Fruit fly (Drosophila melanogaster) whole organism, embryonic: ENCODE measurements around the gene CG13996.

Experiments used
- Blimp-1 ChIP-seq: fragments of 200-800 bp; sonication (Bioruptor generic); optimal IDR thresholded peaks from 3 replicates; lab custom pipeline; 2018; ENCODE audit warnings: missing biosample characterization, missing genetic modification characterization, mild to moderate bottlenecking, moderate library complexity, missing genetic modification reagents
- CG10431 ChIP-seq: fragments of 200-800 bp; sonication (Bioruptor generic); optimal IDR thresholded peaks from 3 replicates; lab custom pipeline; 2018; ENCODE audit warnings: missing biosample characterization, mild to moderate bottlenecking, missing genetic modification characterization
- CG11696 ChIP-seq: fragments of 200-800 bp; sonication (Bioruptor generic); IDR thresholded peaks from 2 replicates; pipeline ENCODE4 v1.3.6; 2022; ENCODE audit warnings: missing biosample characterization, missing genetic modification characterization
- CG13287 ChIP-seq: fragments of 200-800 bp; sonication (Bioruptor generic); IDR thresholded peaks from 2 replicates; pipeline ENCODE4 v1.3.6; 2022; ENCODE audit warnings: missing biosample characterization, missing genetic modification characterization; ENCODE audit not compliant: partially characterized antibody
- CG14014 ChIP-seq: fragments of 200-800 bp; sonication (Bioruptor generic); IDR thresholded peaks from 2 replicates; pipeline ENCODE4 v1.3.6; 2022; ENCODE audit warnings: missing biosample characterization, missing genetic modification characterization
- CG1603 ChIP-seq: fragments of 200-800 bp; sonication (Bioruptor generic); optimal IDR thresholded peaks from 2 replicates; lab custom pipeline; 2019; ENCODE audit warnings: missing biosample characterization, mild to moderate bottlenecking, missing genetic modification characterization, moderate library complexity
- CG17361 ChIP-seq: fragments of 200-800 bp; sonication (Bioruptor generic); IDR thresholded peaks from 3 replicates; pipeline ENCODE4 v1.3.6; 2022; ENCODE audit warnings: missing biosample characterization, missing genetic modification characterization
- CG2129 ChIP-seq: fragments of 200-800 bp; sonication (Bioruptor generic); IDR thresholded peaks from 2 replicates; pipeline ENCODE4 v1.3.6; 2022; ENCODE audit warnings: missing biosample characterization, missing genetic modification characterization; ENCODE audit not compliant: partially characterized antibody
- CG4328 ChIP-seq: fragments of 200-800 bp; sonication (Bioruptor generic); optimal IDR thresholded peaks from 3 replicates; lab custom pipeline; 2017; ENCODE audit warnings: missing biosample characterization, missing genetic modification reagents, missing genetic modification characterization
- CG6765 ChIP-seq: fragments of 200-800 bp; sonication (Bioruptor generic); optimal IDR thresholded peaks from 3 replicates; lab custom pipeline; 2017; ENCODE audit warnings: missing biosample characterization, mild to moderate bottlenecking, missing genetic modification characterization
- CG7745 ChIP-seq: fragments of 200-800 bp; sonication (Bioruptor generic); optimal IDR thresholded peaks from 2 replicates; lab custom pipeline; 2018; ENCODE audit warnings: missing biosample characterization, mild to moderate bottlenecking, missing genetic modification characterization, moderate library complexity
- CG8290 ChIP-seq, 3 experiments: fragments of 200-800 bp; sonication (Bioruptor generic); optimal IDR thresholded peaks; 2 replicates each; lab custom pipeline; 2016 to 2019; ENCODE audit warnings: missing biosample characterization in 3 of 3, missing genetic modification characterization in 3 of 3, mild to moderate bottlenecking in 2 of 3, moderate library complexity in 1 of 3
- CG8359 ChIP-seq: fragments of 200-800 bp; sonication (Bioruptor generic); optimal IDR thresholded peaks from 2 replicates; lab custom pipeline; 2017; ENCODE audit warnings: missing biosample characterization, mild to moderate bottlenecking, missing genetic modification characterization, borderline replicate concordance
- CG8944 ChIP-seq: fragments of 200-800 bp; sonication (Bioruptor generic); optimal IDR thresholded peaks from 3 replicates; lab custom pipeline; 2016; ENCODE audit warnings: missing biosample characterization, missing genetic modification characterization
- CHES-1-like ChIP-seq: fragments of 200-800 bp; sonication (Bioruptor generic); optimal IDR thresholded peaks from 2 replicates; lab custom pipeline; 2016; ENCODE audit warnings: missing biosample characterization, missing genetic modification characterization
- CkIIα-i1 ChIP-seq: fragments of 200-800 bp; sonication (Bioruptor generic); IDR thresholded peaks from 2 replicates; pipeline ENCODE4 v1.3.6; 2022; ENCODE audit warnings: missing biosample characterization, missing genetic modification characterization
- D19A ChIP-seq: fragments of 200-800 bp; optimal IDR thresholded peaks from 3 replicates; lab custom pipeline; 2019; ENCODE audit warnings: missing biosample characterization, mild to moderate bottlenecking, missing genetic modification characterization, moderate library complexity
- Gsc ChIP-seq: fragments of 200-800 bp; sonication (Bioruptor generic); IDR thresholded peaks from 2 replicates; pipeline ENCODE4 v1.3.6; 2022; ENCODE audit warnings: missing biosample characterization, missing genetic modification characterization
- HmgZ ChIP-seq: fragments of 200-800 bp; sonication (Bioruptor generic); optimal IDR thresholded peaks from 2 replicates; lab custom pipeline; 2018; ENCODE audit warnings: missing biosample characterization, mild to moderate bottlenecking, missing genetic modification characterization
- Lhr ChIP-seq: fragments of 200-800 bp; sonication (Bioruptor generic); optimal IDR thresholded peaks from 3 replicates; lab custom pipeline; 2017; ENCODE audit warnings: mild to moderate bottlenecking, missing biosample characterization, missing genetic modification reagents, missing genetic modification characterization
- Lim3 ChIP-seq: fragments of 200-800 bp; sonication (Bioruptor generic); IDR thresholded peaks from 2 replicates; pipeline ENCODE4 v1.3.6; 2022; ENCODE audit warnings: missing biosample characterization, missing genetic modification characterization
- Meics ChIP-seq: fragments of 200-800 bp; sonication (Bioruptor generic); optimal IDR thresholded peaks from 2 replicates; lab custom pipeline; 2017; ENCODE audit warnings: missing biosample characterization, mild to moderate bottlenecking, missing genetic modification characterization
- Nf-YA ChIP-seq: fragments of 200-800 bp; sonication (Bioruptor generic); IDR thresholded peaks from 2 replicates; pipeline ENCODE4 v1.3.6; 2022; ENCODE audit warnings: missing biosample characterization, missing genetic modification characterization
- Trl ChIP-seq, 3 experiments: fragments of >200 bp in 2 of 3; fragments of 200-800 bp in 1 of 3; sonication (Bioruptor generic) in 1 of 3; optimal IDR thresholded peaks; 2 replicates in 1 of 3; 3 replicates in 2 of 3; lab custom pipeline; 2016 to 2017; ENCODE audit warnings: missing biosample characterization in 1 of 3, missing genetic modification characterization in 1 of 3
- abd-A ChIP-seq: fragments of 200-800 bp; sonication (Bioruptor generic); optimal IDR thresholded peaks from 3 replicates; lab custom pipeline; 2019; ENCODE audit warnings: missing biosample characterization, mild to moderate bottlenecking, missing genetic modification characterization, moderate library complexity
- bowl ChIP-seq: fragments of 200-800 bp; sonication (Bioruptor generic); IDR thresholded peaks from 2 replicates; pipeline ENCODE4 v1.3.6; 2022; ENCODE audit warnings: missing biosample characterization, missing genetic modification characterization
- bsh ChIP-seq, 2 experiments: fragments of 200-800 bp; sonication (Bioruptor generic); optimal IDR thresholded peaks; 2 replicates each; lab custom pipeline; 2017 to 2018; ENCODE audit warnings: mild to moderate bottlenecking in 2 of 2, missing biosample characterization in 2 of 2, missing genetic modification characterization in 2 of 2, moderate library complexity in 1 of 2
- dmrt99B ChIP-seq: fragments of 200-800 bp; sonication (Bioruptor generic); optimal IDR thresholded peaks from 2 replicates; lab custom pipeline; 2018; ENCODE audit warnings: missing biosample characterization, mild to moderate bottlenecking, missing genetic modification characterization, moderate library complexity
- ems ChIP-seq: fragments of 200-800 bp; sonication (Bioruptor generic); optimal IDR thresholded peaks from 3 replicates; lab custom pipeline; 2016; ENCODE audit warnings: missing biosample characterization, missing genetic modification characterization
- fd102C ChIP-seq: fragments of 200-800 bp; sonication (Bioruptor generic); optimal IDR thresholded peaks from 2 replicates; lab custom pipeline; 2018; ENCODE audit warnings: missing biosample characterization, mild to moderate bottlenecking, missing genetic modification characterization, moderate library complexity
- hth ChIP-seq: fragments of >200 bp; optimal IDR thresholded peaks from 2 replicates; lab custom pipeline; 2017; ENCODE audit warnings: inconsistent platforms
- insv ChIP-seq, 2 experiments: fragments of 200-800 bp; sonication (Bioruptor generic); optimal IDR thresholded peaks; 3 replicates each; lab custom pipeline; 2016 to 2018; ENCODE audit warnings: missing biosample characterization in 2 of 2, missing genetic modification characterization in 2 of 2
- jumu ChIP-seq: fragments of 200-800 bp; sonication (Bioruptor generic); optimal IDR thresholded peaks from 3 replicates; lab custom pipeline; 2016; ENCODE audit warnings: missing biosample characterization, missing genetic modification characterization
- ken ChIP-seq: fragments of 200-800 bp; sonication (Bioruptor generic); IDR thresholded peaks from 3 replicates; pipeline ENCODE4 v1.3.6; 2022; ENCODE audit warnings: missing biosample characterization, missing genetic modification characterization
- nerfin-2 ChIP-seq: fragments of 200-800 bp; sonication (Bioruptor generic); IDR thresholded peaks from 2 replicates; pipeline ENCODE4 v1.3.6; 2022; ENCODE audit warnings: missing biosample characterization, missing genetic modification characterization; ENCODE audit not compliant: partially characterized antibody
- pfk ChIP-seq: fragments of 200-800 bp; sonication (Bioruptor generic); optimal IDR thresholded peaks from 2 replicates; lab custom pipeline; 2018; ENCODE audit warnings: missing biosample characterization, mild to moderate bottlenecking, missing genetic modification characterization, moderate library complexity
- shn ChIP-seq: fragments of 200-800 bp; sonication (Bioruptor generic); optimal IDR thresholded peaks from 3 replicates; lab custom pipeline; 2016; ENCODE audit warnings: missing biosample characterization, missing genetic modification characterization
- trem ChIP-seq: fragments of 200-800 bp; optimal IDR thresholded peaks from 3 replicates; lab custom pipeline; 2019; ENCODE audit warnings: missing biosample characterization, mild to moderate bottlenecking, missing genetic modification characterization, moderate library complexity
- vfl ChIP-seq: fragments of 200-800 bp; sonication (Bioruptor generic); optimal IDR thresholded peaks from 2 replicates; lab custom pipeline; 2016; ENCODE audit warnings: missing biosample characterization, missing genetic modification characterization
- zen ChIP-seq: fragments of 200-800 bp; sonication (Bioruptor generic); optimal IDR thresholded peaks from 3 replicates; lab custom pipeline; 2018; ENCODE audit warnings: missing biosample characterization, mild to moderate bottlenecking, missing genetic modification characterization, moderate library complexity

Gene CG13996

dm6 chr2L:5979957-5980861, 40.4 kb upstream of the CG13996 start (continued):
- TF ChIP-seq D19A (tag; lab: Kevin White, UChicago) (peak; percentile 19), trem (tag; lab: Kevin White, UChicago) (peak; percentile 12), hth (lab: Kevin White, UChicago) (no peak), nerfin-2 (no peak), bsh (GFP tag; optimal IDR thresholded peaks at IDR 0.05; lab: Kevin White, UChicago) (peak; percentile 16 to 27), abd-A (tag; lab: Kevin White, UChicago) (peak; percentile 75), CkIIα-i1 (GFP tag; lab: Robert Waterston, UW) (no peak), CG8290 (GFP tag; optimal IDR thresholded peaks at IDR 0.05; lab: Kevin White, UChicago) (no peak), CG8290 (tag; optimal IDR thresholded peaks at IDR 0.05; lab: Kevin White, UChicago) (peak in 1 of 2 experiments; percentile 70), Meics (GFP tag; lab: Kevin White, UChicago) (peak; percentile 23), CHES-1-like (no peak), dmrt99B (tag; lab: Kevin White, UChicago) (peak; percentile 30), CG17361 (GFP tag; lab: Robert Waterston, UW) (no peak), HmgZ (tag; lab: Kevin White, UChicago) (peak; percentile 31), CG13287 (GFP tag; lab: Robert Waterston, UW) (no peak), vfl (GFP tag; lab: Kevin White, UChicago) (no peak), bowl (GFP tag; lab: Robert Waterston, UW) (no peak), shn (no peak), CG10431 (GFP tag; lab: Kevin White, UChicago) (peak; percentile 35), CG6765 (GFP tag; lab: Kevin White, UChicago) (peak; percentile 80), insv (GFP tag; optimal IDR thresholded peaks at IDR 0.05; lab: Kevin White, UChicago) (peak in 1 of 2 experiments; percentile 37), fd102C (GFP tag; lab: Kevin White, UChicago) (no peak), CG8944 (GFP tag; lab: Kevin White, UChicago) (no peak), CG11696 (no peak), zen (no peak), Blimp-1 (GFP tag; lab: Kevin White, UChicago) (peak; percentile 4), Trl (optimal IDR thresholded peaks at IDR 0.05; lab: Kevin White, UChicago) (peak; percentile 97 to 98), Trl (GFP tag; optimal IDR thresholded peaks at IDR 0.05; lab: Kevin White, UChicago) (peak; percentile 62), CG14014 (GFP tag; lab: Robert Waterston, UW) (no peak), CG8359 (GFP tag; lab: Kevin White, UChicago) (peak; percentile 12), Lhr (GFP tag; lab: Kevin White, UChicago) (no peak), ems (GFP tag; lab: Kevin White, UChicago) (no peak), CG1603 (tag; lab: Kevin White, UChicago) (no peak), CG4328 (GFP tag; lab: Kevin White, UChicago) (peak; percentile 0), jumu (GFP tag; lab: Kevin White, UChicago) (peak; percentile 12), Lim3 (GFP tag; lab: Robert Waterston, UW) (no peak), ken (GFP tag; lab: Robert Waterston, UW) (no peak), CG7745 (tag; lab: Kevin White, UChicago) (peak; percentile 100), pfk (GFP tag; lab: Kevin White, UChicago) (peak; percentile 42), CG2129 (GFP tag; lab: Robert Waterston, UW) (no peak), Gsc (GFP tag; lab: Robert Waterston, UW) (no peak), Nf-YA (no peak)
